Fruit fly (Drosophila melanogaster) whole organism, adult: Measurements from ENCODE around the gene CG15239.

Experiments used
- CG11617 ChIP-seq: fragments of 200-800 bp; sonication (Bioruptor generic); optimal IDR thresholded peaks from 2 replicates; lab custom pipeline; 2017; ENCODE audit warnings: mild to moderate bottlenecking, missing biosample characterization, missing genetic modification reagents, missing genetic modification characterization
- CG12768 ChIP-seq: fragments of 200-800 bp; sonication (Bioruptor generic); optimal IDR thresholded peaks from 2 replicates; lab custom pipeline; 2017; ENCODE audit warnings: missing biosample characterization, missing genetic modification characterization, mild to moderate bottlenecking, moderate library complexity, missing genetic modification reagents
- CG14711 ChIP-seq: fragments of 200-800 bp; sonication (Bioruptor generic); optimal IDR thresholded peaks from 2 replicates; lab custom pipeline; 2018; ENCODE audit warnings: missing biosample characterization, mild to moderate bottlenecking, missing genetic modification characterization, moderate library complexity
- CG1620 ChIP-seq: fragments of 200-800 bp; sonication (Bioruptor generic); optimal IDR thresholded peaks from 2 replicates; lab custom pipeline; 2016; ENCODE audit warnings: missing biosample characterization, missing genetic modification characterization
- CG33017 ChIP-seq: fragments of 200-800 bp; sonication (Bioruptor generic); optimal IDR thresholded peaks from 2 replicates; lab custom pipeline; 2018; ENCODE audit warnings: missing biosample characterization, mild to moderate bottlenecking, missing genetic modification characterization, moderate library complexity
- CG5204 ChIP-seq: fragments of 200-800 bp; sonication (Bioruptor generic); optimal IDR thresholded peaks from 2 replicates; lab custom pipeline; 2016; ENCODE audit warnings: missing biosample characterization, missing genetic modification characterization
- CG7045 ChIP-seq: fragments of 200-800 bp; sonication (Bioruptor generic); optimal IDR thresholded peaks from 2 replicates; lab custom pipeline; 2017; ENCODE audit warnings: missing biosample characterization, mild to moderate bottlenecking, missing genetic modification characterization
- CG7101 ChIP-seq: fragments of 200-800 bp; sonication (Bioruptor generic); optimal IDR thresholded peaks from 2 replicates; lab custom pipeline; 2018; ENCODE audit warnings: missing biosample characterization, mild to moderate bottlenecking, missing genetic modification characterization, moderate library complexity
- Clk ChIP-seq: fragments of 200-800 bp; sonication (Bioruptor generic); optimal IDR thresholded peaks from 2 replicates; lab custom pipeline; 2017; ENCODE audit warnings: missing biosample characterization, missing genetic modification characterization
- Crg-1 ChIP-seq: fragments of 200-800 bp; sonication (Bioruptor generic); optimal IDR thresholded peaks from 2 replicates; lab custom pipeline; 2016; ENCODE audit warnings: missing biosample characterization, missing genetic modification characterization
- Hr96 ChIP-seq: fragments of 200-800 bp; sonication (Bioruptor generic); optimal IDR thresholded peaks from 2 replicates; lab custom pipeline; 2016; ENCODE audit warnings: missing biosample characterization, missing genetic modification characterization
- Mnt ChIP-seq: fragments of 200-800 bp; sonication (Bioruptor generic); optimal IDR thresholded peaks from 2 replicates; lab custom pipeline; 2016; ENCODE audit warnings: missing biosample characterization, mild to moderate bottlenecking, missing genetic modification characterization
- bab1 ChIP-seq: fragments of 200-800 bp; sonication (Bioruptor generic); optimal IDR thresholded peaks from 3 replicates; lab custom pipeline; 2019; ENCODE audit warnings: missing biosample characterization, mild to moderate bottlenecking, missing genetic modification characterization, moderate library complexity
- cic ChIP-seq: fragments of 200-800 bp; sonication (Bioruptor generic); optimal IDR thresholded peaks from 2 replicates; lab custom pipeline; 2017; ENCODE audit warnings: missing biosample characterization, mild to moderate bottlenecking, missing genetic modification characterization, moderate library complexity
- cnc ChIP-seq, 2 experiments: fragments of >200 bp; optimal IDR thresholded peaks; 2 replicates each; lab custom pipeline; 2017
- kay ChIP-seq: fragments of 200-800 bp; sonication (Bioruptor generic); peaks from one replicate; lab custom pipeline; 2016; ENCODE audit warnings: missing biosample characterization, missing genetic modification characterization, borderline replicate concordance
- ovo ChIP-seq: fragments of 200-800 bp; sonication (Bioruptor generic); optimal IDR thresholded peaks from 2 replicates; lab custom pipeline; 2016; ENCODE audit warnings: missing biosample characterization, missing genetic modification characterization
- pad ChIP-seq: fragments of 200-800 bp; sonication (Bioruptor generic); optimal IDR thresholded peaks from 3 replicates; lab custom pipeline; 2017; ENCODE audit warnings: missing biosample characterization, missing genetic modification characterization, mild to moderate bottlenecking, moderate library complexity, missing genetic modification reagents
- tj ChIP-seq: fragments of 200-800 bp; sonication (Bioruptor generic); optimal IDR thresholded peaks from 3 replicates; lab custom pipeline; 2017; ENCODE audit warnings: missing biosample characterization, mild to moderate bottlenecking, missing genetic modification characterization, moderate library complexity
- toe ChIP-seq: fragments of 200-800 bp; sonication (Bioruptor generic); optimal IDR thresholded peaks from 2 replicates; lab custom pipeline; 2016; ENCODE audit warnings: missing biosample characterization, missing genetic modification characterization

CG15239 gene

DNA sequence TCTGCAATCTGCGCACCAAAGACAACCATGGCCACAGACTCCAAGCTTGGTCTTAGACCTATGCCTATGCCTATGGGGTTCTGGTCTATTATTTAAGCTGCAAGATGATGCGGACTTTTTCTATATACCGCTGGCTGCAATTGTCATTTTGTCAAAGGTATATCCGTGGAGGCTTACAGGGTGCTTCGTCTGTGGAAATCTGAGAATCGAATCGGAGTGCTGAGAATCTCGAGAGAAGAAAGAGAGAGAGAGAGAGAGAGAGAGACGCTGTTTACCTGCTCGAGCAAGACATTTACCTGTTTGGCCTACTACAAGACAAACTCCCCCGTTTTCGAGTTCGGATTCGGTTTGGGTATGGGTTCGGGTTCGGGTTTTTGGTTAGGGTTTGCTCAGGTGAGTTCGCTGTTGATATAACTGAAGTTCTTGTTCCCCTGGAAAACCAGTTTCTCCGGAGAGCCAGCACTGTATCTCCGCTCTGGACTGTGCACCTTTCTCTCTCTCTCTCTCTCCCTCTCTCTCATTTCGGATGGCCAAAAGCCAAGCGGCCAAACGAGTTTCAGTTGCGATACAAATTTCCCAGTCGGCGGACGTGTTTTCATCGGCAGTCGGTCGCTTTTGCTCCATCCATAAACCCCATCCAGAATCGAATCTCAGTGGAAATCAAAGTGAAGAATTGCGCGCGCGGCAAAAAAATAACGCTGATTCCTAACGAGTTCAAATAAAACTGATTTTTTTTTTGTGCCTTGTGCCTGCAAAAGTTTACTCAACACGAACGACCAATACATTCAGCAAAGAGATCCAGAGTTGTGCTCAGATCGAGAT is 38.4 kb upstream of the CG15239 start:
- TF ChIP-seq tj (peak; percentile 65), bab1 (GFP tag; lab: Kevin White, UChicago) (no peak), pad (GFP tag; lab: Kevin White, UChicago) (peak; percentile 51)

DNA sequence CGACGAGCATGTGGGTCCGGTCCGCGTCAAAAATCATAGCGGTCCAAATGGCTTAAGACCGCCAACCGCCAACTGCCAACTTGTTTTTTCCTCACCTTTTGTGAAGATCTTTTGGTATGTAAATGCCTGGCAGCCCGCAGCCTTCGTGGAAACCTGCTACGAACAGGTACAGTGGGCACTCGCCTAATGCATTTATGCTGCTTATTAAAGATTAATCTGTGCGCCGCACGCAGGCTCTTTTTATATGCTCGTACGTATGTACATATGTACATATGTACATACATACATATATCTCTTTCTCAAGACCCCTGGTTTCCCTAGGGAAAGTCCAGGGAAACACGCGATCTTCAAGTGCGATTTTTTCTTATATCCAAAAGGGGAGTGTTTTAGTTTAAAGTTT is 37.6 kb upstream of the CG15239 start:
- no peak for TF ChIP-seq ovo (GFP tag; lab: Kevin White, UChicago)
- no peak for TF ChIP-seq pad (GFP tag; lab: Kevin White, UChicago)
- no peak for TF ChIP-seq CG7101 (tag; lab: Kevin White, UChicago)
- no peak for TF ChIP-seq CG5204 (GFP tag; lab: Kevin White, UChicago)
- TF ChIP-seq Hr96: no peak
- no peak for TF ChIP-seq cnc (optimal IDR thresholded peaks at IDR 0.05; lab: Kevin White, UChicago)
- no peak for TF ChIP-seq CG12768 (GFP tag; lab: Kevin White, UChicago)
- no peak for TF ChIP-seq cic
- no peak for TF ChIP-seq kay
- TF ChIP-seq tj: no peak
- TF ChIP-seq Clk: no peak

DNA sequence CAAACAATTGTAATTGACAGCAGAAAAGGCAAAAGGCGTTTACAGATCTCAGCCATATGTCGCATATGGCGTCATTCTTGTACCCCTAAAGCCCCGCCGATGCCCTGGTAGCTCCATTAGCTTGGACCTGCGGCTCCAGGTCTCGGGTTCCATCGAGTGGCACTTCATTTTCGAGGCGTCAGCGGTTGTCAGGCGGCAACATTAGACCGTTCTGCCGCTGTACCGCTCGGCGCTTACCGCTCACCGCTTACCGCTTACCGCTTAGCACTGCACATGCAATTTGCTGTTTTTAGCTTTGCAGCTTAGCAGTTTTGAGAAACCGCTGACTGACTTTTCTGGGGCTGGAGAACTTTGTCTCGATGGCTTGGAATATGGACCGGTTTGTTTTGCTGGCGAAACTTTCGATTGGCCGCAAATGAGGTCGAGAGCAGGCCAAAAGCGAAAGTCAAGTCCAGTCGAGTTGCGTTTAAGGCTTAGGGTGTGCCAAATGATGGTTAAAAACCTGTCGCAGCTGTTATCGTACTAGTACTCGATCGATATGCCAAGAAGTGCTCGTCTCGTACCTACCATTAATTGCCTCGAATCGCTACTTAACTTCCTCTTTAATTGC is 34.4 kb upstream of the CG15239 start:
- TF ChIP-seq tj (peak; percentile 96), pad (GFP tag; lab: Kevin White, UChicago) (no peak)

DNA sequence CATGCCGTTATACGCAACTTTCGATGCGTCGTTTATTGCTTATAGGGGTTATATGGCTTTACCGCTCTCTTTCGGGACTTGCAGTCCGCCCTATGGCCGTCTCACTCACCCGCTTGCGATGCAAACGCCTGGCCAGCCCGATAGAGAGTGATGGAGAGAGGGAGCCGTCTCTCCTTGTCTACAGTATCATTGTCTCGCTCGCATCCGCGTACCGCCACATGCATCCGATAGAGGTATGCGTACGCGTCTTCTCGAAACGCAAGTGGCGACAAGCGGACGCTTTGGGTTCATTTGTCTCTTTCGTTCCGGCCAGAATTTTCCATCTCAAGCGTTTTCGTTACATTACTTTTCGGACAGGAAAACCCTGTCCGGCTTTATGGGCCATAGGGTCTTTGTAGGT is 22.8 kb upstream of the CG15239 start:
- TF ChIP-seq CG1620 (no peak), CG33017 (tag; lab: Kevin White, UChicago) (no peak), cic (peak; percentile 33), Mnt (GFP tag; lab: Kevin White, UChicago) (no peak), CG14711 (tag; lab: Kevin White, UChicago) (no peak)

DNA sequence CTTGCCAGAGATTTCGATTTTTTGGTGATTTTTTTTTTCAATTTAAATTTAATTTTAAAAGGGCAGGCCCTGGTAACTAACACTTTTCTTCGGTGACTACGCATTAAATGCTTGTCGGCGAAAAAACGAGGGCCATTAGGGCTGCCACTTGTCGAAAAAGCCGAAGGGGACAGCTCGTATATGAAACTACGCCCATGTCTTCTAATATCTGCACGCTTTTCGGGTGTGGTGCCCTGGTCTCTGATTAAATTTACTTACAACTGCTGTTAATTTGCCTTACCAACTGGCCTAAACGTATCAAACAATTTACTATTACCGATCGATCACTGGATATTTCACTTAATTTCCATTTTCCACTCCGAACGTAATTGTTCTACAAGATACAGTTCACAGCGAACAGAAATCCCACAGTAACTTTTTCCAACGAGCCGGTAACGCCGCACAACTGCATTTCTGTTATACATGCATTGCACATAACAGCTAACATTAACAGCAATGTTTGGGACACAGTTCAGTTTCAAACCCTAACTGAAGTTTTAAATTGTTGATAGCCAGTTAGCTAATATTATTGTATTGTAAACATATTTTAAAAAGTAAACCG is 21.5 kb upstream of the CG15239 start:
- TF ChIP-seq Hr96 (peak; percentile 7), pad (GFP tag; lab: Kevin White, UChicago) (no peak), Mnt (GFP tag; lab: Kevin White, UChicago) (no peak), bab1 (GFP tag; lab: Kevin White, UChicago) (no peak), CG7101 (tag; lab: Kevin White, UChicago) (no peak), toe (GFP tag; lab: Kevin White, UChicago) (peak; percentile 46), CG7045 (GFP tag; lab: Kevin White, UChicago) (peak; percentile 23), cic (no peak), kay (no peak), ovo (GFP tag; lab: Kevin White, UChicago) (no peak), cnc (optimal IDR thresholded peaks at IDR 0.05; lab: Kevin White, UChicago) (peak in 1 of 2 experiments; percentile 23), Clk (no peak), tj (no peak), CG33017 (tag; lab: Kevin White, UChicago) (no peak), Crg-1 (GFP tag; lab: Kevin White, UChicago) (no peak), CG11617 (GFP tag; lab: Kevin White, UChicago) (no peak), CG1620 (no peak), CG5204 (GFP tag; lab: Kevin White, UChicago) (no peak), CG14711 (tag; lab: Kevin White, UChicago) (no peak), CG12768 (GFP tag; lab: Kevin White, UChicago) (no peak)

DNA sequence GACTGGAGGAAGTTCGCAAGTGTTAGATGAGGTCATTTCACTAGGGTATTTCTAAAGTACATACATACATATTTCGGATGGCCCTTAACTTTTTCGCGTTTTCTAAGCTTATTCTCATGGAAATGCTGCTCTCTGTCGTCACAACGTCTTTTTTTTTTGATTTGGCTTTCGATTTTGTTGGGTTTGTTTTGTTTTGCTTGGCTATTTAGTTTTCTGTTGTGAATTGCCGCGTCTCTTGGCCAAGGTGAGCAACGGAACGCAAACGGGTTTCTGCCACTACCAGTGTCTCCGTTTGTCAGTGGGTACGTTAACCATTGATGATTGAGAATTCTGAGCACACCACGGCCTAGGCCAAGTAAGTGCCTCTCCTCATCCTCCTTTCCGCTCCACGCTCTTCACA is 17.9 kb upstream of the CG15239 start:
- no peak for TF ChIP-seq CG5204 (GFP tag; lab: Kevin White, UChicago)
- TF ChIP-seq ovo (GFP tag; lab: Kevin White, UChicago): peak; percentile 39
- TF ChIP-seq CG7101 (tag; lab: Kevin White, UChicago): no peak
- no peak for TF ChIP-seq CG33017 (tag; lab: Kevin White, UChicago)

DNA sequence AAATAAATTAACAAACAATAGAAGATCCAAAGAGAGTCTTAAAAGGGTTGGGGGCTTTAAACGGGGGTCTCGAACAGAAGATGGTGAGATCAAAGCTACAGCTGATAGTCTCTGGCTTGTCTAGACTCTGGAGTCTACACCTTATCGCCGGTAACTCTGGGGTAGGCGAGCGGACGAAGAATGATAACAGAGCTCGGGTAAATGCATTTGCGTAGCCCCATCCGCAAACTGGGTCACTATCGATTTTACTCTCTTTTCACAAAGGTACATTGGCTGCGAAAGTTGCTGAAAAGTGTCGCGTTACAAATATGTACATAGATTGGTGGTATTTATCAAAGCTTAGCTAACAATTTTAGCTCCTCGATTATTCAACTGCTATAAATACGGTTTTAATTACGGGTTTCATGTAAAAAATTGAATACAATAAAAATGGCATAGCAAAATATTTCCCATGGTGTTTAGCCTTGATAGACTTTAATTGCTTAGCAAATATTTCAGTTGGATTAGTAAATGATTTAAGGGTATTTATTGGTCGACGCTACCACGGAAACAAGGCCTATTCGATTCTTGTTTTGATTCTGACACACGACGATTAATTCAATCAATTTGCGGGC is 17.0 kb upstream of the CG15239 start:
- TF ChIP-seq CG14711 (tag; lab: Kevin White, UChicago): no peak
- no peak for TF ChIP-seq CG7101 (tag; lab: Kevin White, UChicago)
- no peak for TF ChIP-seq toe (GFP tag; lab: Kevin White, UChicago)
- no peak for TF ChIP-seq pad (GFP tag; lab: Kevin White, UChicago)
- TF ChIP-seq ovo (GFP tag; lab: Kevin White, UChicago): no peak
- TF ChIP-seq kay: no peak
- no peak for TF ChIP-seq cic
- no peak for TF ChIP-seq CG5204 (GFP tag; lab: Kevin White, UChicago)
